Fruit fly (Drosophila melanogaster): ENCODE measurements around the gene LSm-4.

Gene LSm-4

DNA sequence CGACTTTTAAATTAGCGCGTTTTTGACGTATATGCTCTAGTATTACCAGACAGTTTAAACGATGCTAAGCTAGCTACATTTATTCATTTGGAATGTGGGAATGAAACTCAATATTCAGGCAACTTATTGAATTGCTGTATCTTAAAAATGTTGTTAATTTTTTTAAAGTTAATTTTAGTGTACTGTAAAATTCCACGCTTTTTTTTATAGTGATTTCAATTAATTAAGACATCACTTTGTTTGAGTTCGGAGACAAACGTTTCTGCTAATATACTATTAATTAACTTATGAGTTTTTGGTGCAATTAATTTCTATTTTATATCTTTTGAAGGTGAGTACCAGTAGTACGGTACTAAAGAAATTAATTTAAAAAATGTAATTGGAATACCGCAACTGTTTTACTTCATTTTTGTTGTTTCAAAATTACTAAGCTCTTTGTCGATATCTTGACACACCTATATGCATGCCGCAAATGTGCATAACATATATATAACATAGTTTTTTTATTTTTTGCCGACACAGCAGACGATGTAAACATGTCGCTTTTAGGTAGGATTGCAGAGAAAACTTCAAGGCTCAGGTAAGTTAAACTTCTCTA is 18.7 kb downstream of the LSm-4 start, which contains the start of the genes Cdk1 and mRpS7 (continued):
- TF ChIP-seq bigmax (GFP tag; optimal IDR thresholded peaks at IDR 0.05) (no peak), Mes4 (GFP tag; optimal IDR thresholded peaks at IDR 0.05) (peak; percentile 47), emc (GFP tag; optimal IDR thresholded peaks at IDR 0.05) (no peak), CG18599 (GFP tag; optimal IDR thresholded peaks at IDR 0.05) (peak; percentile 75), lilli (GFP tag; optimal IDR thresholded peaks at IDR 0.05) (peak; percentile 71), CG3163 (GFP tag; optimal IDR thresholded peaks at IDR 0.05) (peak; percentile 8), CG10462 (GFP tag; optimal IDR thresholded peaks at IDR 0.05) (peak; percentile 46), wek (GFP tag; optimal IDR thresholded peaks at IDR 0.05) (peak; percentile 57), oc (tag; optimal IDR thresholded peaks at IDR 0.05) (no peak), Chrac-16 (GFP tag; optimal IDR thresholded peaks at IDR 0.05) (peak; percentile 76), CG11085 (GFP tag; IDR thresholded peaks at IDR 0.05) (no peak), CG8765 (GFP tag; IDR thresholded peaks at IDR 0.05) (peak; percentile 60; the same call in 1 of the 2 replicates), Dll (GFP tag; IDR thresholded peaks at IDR 0.05; ENCODE audit: partially characterized antibody) (no peak), Tbp (GFP tag; optimal IDR thresholded peaks at IDR 0.05) (no peak), CG6175 (GFP tag; IDR thresholded peaks at IDR 0.05) (no peak), Elba2 (GFP tag; optimal IDR thresholded peaks at IDR 0.05) (peak; percentile 29), p53 (GFP tag; optimal IDR thresholded peaks at IDR 0.05) (no peak), Six4 (GFP tag; optimal IDR thresholded peaks at IDR 0.05) (peak; percentile 48), unc-4 (GFP tag; IDR thresholded peaks at IDR 0.05; ENCODE audit: partially characterized antibody) (no peak), CG1832 (GFP tag; optimal IDR thresholded peaks at IDR 0.05) (no peak), Antp (GFP tag; optimal IDR thresholded peaks at IDR 0.05) (peak; percentile 43), PHDP (tag; optimal IDR thresholded peaks at IDR 0.05) (peak; percentile 81), CG43689 (GFP tag; IDR thresholded peaks at IDR 0.05) (no peak), CG10147 (GFP tag; optimal IDR thresholded peaks at IDR 0.05) (peak; percentile 66), usp (GFP tag; optimal IDR thresholded peaks at IDR 0.05) (no peak), CG14965 (GFP tag; optimal IDR thresholded peaks at IDR 0.05; ENCODE audit: borderline replicate concordance) (no peak), CHES-1-like (GFP tag; optimal IDR thresholded peaks at IDR 0.05) (peak; percentile 47), CG9876 (GFP tag; optimal IDR thresholded peaks at IDR 0.05) (no peak), CG15011 (GFP tag; optimal IDR thresholded peaks at IDR 0.05) (peak; percentile 41), CG16815 (GFP tag; optimal IDR thresholded peaks at IDR 0.05) (peak; percentile 51), pros (GFP tag; optimal IDR thresholded peaks at IDR 0.05) (no peak), br (optimal IDR thresholded peaks at IDR 0.05) (no peak), Gsc (GFP tag; IDR thresholded peaks at IDR 0.05) (no peak), bab2 (GFP tag; optimal IDR thresholded peaks at IDR 0.05) (peak; percentile 59), CG32767 (GFP tag; IDR thresholded peaks at IDR 0.05) (peak; percentile 61; the same call in 1 of the 2 replicates), Dek (tag; optimal IDR thresholded peaks at IDR 0.05) (peak; percentile 81), CG15479 (GFP tag; optimal IDR thresholded peaks at IDR 0.05) (no peak), schlank (tag; optimal IDR thresholded peaks at IDR 0.05) (no peak), maf-S (GFP tag; optimal IDR thresholded peaks at IDR 0.05) (peak; percentile 23), ab (GFP tag; optimal IDR thresholded peaks at IDR 0.05) (no peak), ap (GFP tag; IDR thresholded peaks at IDR 0.05) (0 out of 2 replicates have a peak, but pooled peaks have one; percentile 40), twi (tag; optimal IDR thresholded peaks at IDR 0.05) (peak; percentile 62), repo (GFP tag; optimal IDR thresholded peaks at IDR 0.05) (no peak), H2.0 (GFP tag; IDR thresholded peaks at IDR 0.05) (peak; percentile 76), cg (GFP tag; optimal IDR thresholded peaks at IDR 0.05) (no peak), CG4360 (GFP tag; IDR thresholded peaks at IDR 0.05) (no peak), btn (GFP tag; optimal IDR thresholded peaks at IDR 0.05) (no peak), tin (GFP tag; optimal IDR thresholded peaks at IDR 0.05) (peak; percentile 66), Oaz (GFP tag; IDR thresholded peaks at IDR 0.05) (peak; percentile 45), vvl (GFP tag; IDR thresholded peaks at IDR 0.05) (peak; percentile 77), CG4404 (GFP tag; IDR thresholded peaks at IDR 0.05) (peak; percentile 48), sima (GFP tag; optimal IDR thresholded peaks at IDR 0.05) (no peak)

Data from whole organism, embryonic.